Worm (Caenorhabditis elegans) whole organism, L4 larva: ENCODE measurements around the gene tgt-1.

ENCODE experiments used
- D1046.2 ChIP-seq: fragments of 200-800 bp; sonication (Bioruptor generic); IDR thresholded peaks from 2 replicates; pipeline ENCODE4 v1.3.6; 2022; ENCODE audit warnings: missing genetic modification characterization, missing compliant biosample characterization
- F10B5.3 ChIP-seq: sonication (generic microtip); optimal IDR thresholded peaks from 2 replicates; lab custom pipeline; 2016; ENCODE audit warnings: mild to moderate bottlenecking, missing genetic modification characterization, missing compliant biosample characterization
- F49E8.2 ChIP-seq: sonication (generic microtip); optimal IDR thresholded peaks from 2 replicates; lab custom pipeline; 2016; ENCODE audit warnings: missing compliant biosample characterization, mild to moderate bottlenecking, missing genetic modification characterization, borderline replicate concordance
- T26A8.4 ChIP-seq: fragments of 200-800 bp; sonication (Bioruptor generic); IDR thresholded peaks from 2 replicates; pipeline ENCODE4 v1.3.6; 2022; ENCODE audit warnings: missing genetic modification characterization, missing compliant biosample characterization
- Y105C5A.15 ChIP-seq: fragments of 200-800 bp; sonication (Bioruptor generic); IDR thresholded peaks from 2 replicates; pipeline ENCODE4 v1.3.6; 2022; ENCODE audit warnings: missing genetic modification characterization, missing compliant biosample characterization
- aha-1 ChIP-seq: fragments of 150-350 bp; peaks from one replicate; lab custom pipeline; 2014; ENCODE audit warnings: missing biosample characterization, missing genetic modification characterization
- ceh-44 ChIP-seq: fragments of 200-800 bp; sonication (Bioruptor generic); IDR thresholded peaks from 2 replicates; pipeline ENCODE4 v1.3.6; 2022; ENCODE audit warnings: missing genetic modification reagents, missing genetic modification characterization, missing compliant biosample characterization
- daf-16 ChIP-seq, 3 experiments: sonication (generic microtip); optimal IDR thresholded peaks; 2 replicates each; lab custom pipeline; 2016 to 2017; ENCODE audit warnings: missing genetic modification characterization in 3 of 3, missing genetic modification reagents in 3 of 3, mild to moderate bottlenecking in 2 of 3, missing compliant biosample characterization in 2 of 3, missing biosample characterization in 1 of 3, moderate library complexity in 1 of 3
- daf-8 ChIP-seq: fragments of 200-800 bp; sonication (Bioruptor generic); IDR thresholded peaks from 2 replicates; pipeline ENCODE4 v1.3.6; 2022; ENCODE audit warnings: missing genetic modification characterization, missing compliant biosample characterization
- dmd-6 ChIP-seq: fragments of 200-800 bp; sonication (Bioruptor generic); IDR thresholded peaks from 2 replicates; pipeline ENCODE4 v1.3.6; 2022; ENCODE audit warnings: missing genetic modification reagents, missing genetic modification characterization, missing compliant biosample characterization
- duxl-1 ChIP-seq: sonication (generic microtip); optimal IDR thresholded peaks from 2 replicates; lab custom pipeline; 2016; ENCODE audit warnings: mild to moderate bottlenecking, missing genetic modification characterization, moderate library complexity, missing compliant biosample characterization; ENCODE audit not compliant: poor library complexity
- jun-1 ChIP-seq: fragments of 150-350 bp; optimal IDR thresholded peaks from 2 replicates; lab custom pipeline; 2014; ENCODE audit warnings: missing biosample characterization, missing genetic modification reagents, missing genetic modification characterization
- lin-38 ChIP-seq: fragments of 200-800 bp; sonication (Bioruptor generic); IDR thresholded peaks from 2 replicates; pipeline ENCODE4 v1.3.6; 2022; ENCODE audit warnings: missing genetic modification reagents, missing genetic modification characterization, missing compliant biosample characterization
- mdt-29 ChIP-seq: fragments of 200-800 bp; sonication (Bioruptor generic); IDR thresholded peaks from 2 replicates; pipeline ENCODE4 v1.3.6; 2022; ENCODE audit warnings: missing genetic modification reagents, missing genetic modification characterization, missing compliant biosample characterization
- mep-1 ChIP-seq: fragments of 150-350 bp; sonication (generic microtip); optimal IDR thresholded peaks from 3 replicates; lab custom pipeline; 2014; ENCODE audit warnings: missing biosample characterization, missing genetic modification characterization
- mxl-3 ChIP-seq: fragments of 200-800 bp; sonication (Bioruptor generic); optimal IDR thresholded peaks from 2 replicates; lab custom pipeline; 2018; ENCODE audit warnings: mild to moderate bottlenecking, missing genetic modification characterization, missing compliant biosample characterization
- nhr-25 ChIP-seq: sonication (generic microtip); optimal IDR thresholded peaks from 2 replicates; lab custom pipeline; 2017; ENCODE audit warnings: missing genetic modification characterization, mild to moderate bottlenecking, missing compliant biosample characterization, antibody characterized with exemption, moderate library complexity, borderline replicate concordance; ENCODE audit not compliant: insufficient read depth
- nhr-28 ChIP-seq: fragments of 150-350 bp; optimal IDR thresholded peaks from 2 replicates; lab custom pipeline; 2014; ENCODE audit warnings: missing biosample characterization, missing genetic modification characterization
- nhr-42 ChIP-seq: fragments of 200-800 bp; sonication (Bioruptor generic); IDR thresholded peaks from 2 replicates; pipeline ENCODE4 v1.3.6; 2022; ENCODE audit warnings: missing genetic modification characterization, missing compliant biosample characterization
- nhr-77 ChIP-seq: fragments of 150-350 bp; optimal IDR thresholded peaks from 2 replicates; lab custom pipeline; 2014; ENCODE audit warnings: missing biosample characterization, missing genetic modification characterization
- php-3 ChIP-seq: fragments of 200-800 bp; sonication (Bioruptor generic); IDR thresholded peaks from 2 replicates; pipeline ENCODE4 v1.3.6; 2022; ENCODE audit warnings: missing genetic modification reagents, missing genetic modification characterization, missing compliant biosample characterization
- pqm-1 ChIP-seq: sonication (generic microtip); optimal IDR thresholded peaks from 2 replicates; lab custom pipeline; 2017; ENCODE audit warnings: missing biosample characterization, missing genetic modification characterization
- skn-1 ChIP-seq: fragments of 150-350 bp; optimal IDR thresholded peaks from 2 replicates; lab custom pipeline; 2014; ENCODE audit warnings: missing biosample characterization, missing genetic modification characterization
- snpc-4 ChIP-seq: fragments of 150-350 bp; optimal IDR thresholded peaks from 2 replicates; lab custom pipeline; 2014; ENCODE audit warnings: missing biosample characterization, missing genetic modification characterization
- tra-1 ChIP-seq: fragments of 200-800 bp; sonication (Bioruptor generic); IDR thresholded peaks from 2 replicates; pipeline ENCODE4 v1.3.6; 2022; ENCODE audit warnings: missing genetic modification reagents, missing genetic modification characterization, missing compliant biosample characterization
- unc-130 ChIP-seq: sonication (generic microtip); optimal IDR thresholded peaks from 2 replicates; lab custom pipeline; 2016; ENCODE audit warnings: missing genetic modification reagents, missing genetic modification characterization, missing compliant biosample characterization
- unc-39 ChIP-seq: sonication (generic microtip); optimal IDR thresholded peaks from 2 replicates; lab custom pipeline; 2017; ENCODE audit warnings: missing biosample characterization, missing genetic modification characterization
- unc-62 ChIP-seq, 3 experiments: fragments of 150-350 bp in 1 of 3; sonication (generic microtip); optimal IDR thresholded peaks in 2 of 3; peaks in 1 of 3; 1 replicate in 1 of 3; 2 replicates in 2 of 3; lab custom pipeline; 2014 to 2017; ENCODE audit warnings: missing biosample characterization in 3 of 3, missing genetic modification characterization in 3 of 3, missing genetic modification reagents in 3 of 3, missing genotype in 1 of 3

Gene tgt-1

ce11 chrIV:11911723-11912122 lies 47.9 kb downstream of the tgt-1 start, which contains the start of gene VZK822L.2:
Gene VZK822L.2 (plus strand): TSS chrIV:11912023.
- TF ChIP-seq mxl-3 (GFP tag; lab: Kevin White, UChicago), result no peak
- no peak for TF ChIP-seq duxl-1 (tag; lab: Kevin White, UChicago)
- TF ChIP-seq unc-130 (GFP tag; lab: Kevin White, UChicago), result no peak
- peak in 1 of 2 experiments; percentile 18 for TF ChIP-seq unc-62 (GFP tag; optimal IDR thresholded peaks at IDR 0.05 in 1 of 2; lab: Kevin White, UChicago)
- no peak for TF ChIP-seq unc-62 (tag; optimal IDR thresholded peaks at IDR 0.05; lab: Kevin White, UChicago)
- peak; percentile 40 for TF ChIP-seq pqm-1 (tag; lab: Kevin White, UChicago)
- TF ChIP-seq aha-1 (tag; lab: Kevin White, UChicago), result peak; percentile 43
- TF ChIP-seq unc-39 (tag; lab: Kevin White, UChicago), result no peak
- TF ChIP-seq daf-16 (GFP tag; optimal IDR thresholded peaks at IDR 0.05; lab: Kevin White, UChicago), result no peak
- peak; percentile 17 for TF ChIP-seq daf-16 (tag; optimal IDR thresholded peaks at IDR 0.05; lab: Kevin White, UChicago)
- peak; percentile 23 for TF ChIP-seq nhr-28 (tag; lab: Kevin White, UChicago)
- peak; percentile 33; the same call in 1 of the 2 replicates for TF ChIP-seq dmd-6 (GFP tag; lab: Robert Waterston, UW)
- no peak for TF ChIP-seq jun-1 (tag; lab: Kevin White, UChicago)
- TF ChIP-seq, all 104 proteins: peak for 6

DNA sequence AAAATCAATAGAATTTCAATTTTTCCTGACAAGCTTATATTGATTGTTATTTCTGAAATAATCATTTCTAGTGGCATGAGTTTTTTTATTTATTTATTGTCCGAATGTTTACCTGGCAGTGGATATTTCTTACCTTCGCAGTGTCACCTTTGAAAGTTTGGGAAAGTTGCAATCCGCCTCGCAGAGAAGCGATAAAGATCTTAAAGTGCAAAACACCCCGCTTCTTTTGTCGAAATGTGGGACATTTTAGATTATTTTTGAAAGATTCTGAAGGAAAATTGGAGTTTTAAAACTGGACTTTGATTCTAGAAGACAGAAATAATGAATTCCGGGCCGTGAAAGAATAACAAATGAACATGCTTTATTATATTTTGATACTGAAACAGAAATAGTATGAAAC lies 50.9 kb downstream of the tgt-1 start:
- TF ChIP-seq nhr-77 (tag; lab: Kevin White, UChicago), result no peak
- TF ChIP-seq D1046.2, result no peak
- no peak for TF ChIP-seq T26A8.4 (GFP tag; lab: Robert Waterston, UW)
- no peak for TF ChIP-seq ceh-44 (GFP tag; lab: Robert Waterston, UW)
- no peak for TF ChIP-seq F10B5.3 (tag; lab: Kevin White, UChicago)
- no peak for TF ChIP-seq mdt-29
- TF ChIP-seq daf-8 (GFP tag; lab: Robert Waterston, UW), result no peak
- TF ChIP-seq nhr-25 (tag; lab: Kevin White, UChicago), result no peak
- no peak for TF ChIP-seq Y105C5A.15 (GFP tag; lab: Robert Waterston, UW)
- TF ChIP-seq skn-1 (tag; lab: Kevin White, UChicago), result no peak
- TF ChIP-seq nhr-42 (GFP tag; lab: Robert Waterston, UW), result no peak
- TF ChIP-seq mep-1 (tag; lab: Kevin White, UChicago), result no peak
- no peak for TF ChIP-seq snpc-4 (tag; lab: Kevin White, UChicago)
- no peak for TF ChIP-seq php-3 (GFP tag; lab: Robert Waterston, UW)
- TF ChIP-seq tra-1 (GFP tag; lab: Robert Waterston, UW), result no peak
- TF ChIP-seq lin-38 (GFP tag; lab: Robert Waterston, UW), result no peak
- no peak for TF ChIP-seq F49E8.2 (tag; lab: Kevin White, UChicago)
- TF ChIP-seq, all 104 proteins: peak for 0
